Worm (Caenorhabditis elegans) whole organism, L4 larva: ENCODE measurements around the gene T22F3.2.

Experiments
- F44E2.7 ChIP-seq: fragments of 200-800 bp; sonication (Bioruptor generic); IDR thresholded peaks from 2 replicates; pipeline ENCODE4 v2.1.2; 2022; ENCODE audit warnings: missing genetic modification characterization, missing compliant biosample characterization
- T20F7.1 ChIP-seq: fragments of 200-800 bp; sonication (Bioruptor generic); optimal IDR thresholded peaks from 2 replicates; lab custom pipeline; 2018; ENCODE audit warnings: mild to moderate bottlenecking, missing genetic modification characterization, missing compliant biosample characterization
- T26A8.4 ChIP-seq: fragments of 200-800 bp; sonication (Bioruptor generic); IDR thresholded peaks from 2 replicates; pipeline ENCODE4 v1.3.6; 2022; ENCODE audit warnings: missing genetic modification characterization, missing compliant biosample characterization
- ZK546.5 ChIP-seq, 2 experiments: sonication (generic microtip); optimal IDR thresholded peaks; 2 replicates each; lab custom pipeline; 2017; ENCODE audit warnings: missing biosample characterization in 2 of 2, missing genetic modification characterization in 2 of 2
- ama-1 ChIP-seq: fragments of 150-350 bp; optimal IDR thresholded peaks from 2 replicates; lab custom pipeline; 2014; ENCODE audit warnings: inconsistent platforms, mixed read lengths
- arid-1 ChIP-seq: fragments of 200-800 bp; sonication (Bioruptor generic); conservative IDR thresholded peaks from 2 replicates; pipeline ENCODE4 v1.3.6; 2022; ENCODE audit warnings: missing genetic modification reagents, missing genetic modification characterization, missing compliant biosample characterization
- attf-4 ChIP-seq: sonication (generic microtip); optimal IDR thresholded peaks from 3 replicates; lab custom pipeline; 2017; ENCODE audit warnings: missing biosample characterization, missing genetic modification characterization
- ceh-28 ChIP-seq: fragments of 150-350 bp; optimal IDR thresholded peaks from 2 replicates; lab custom pipeline; 2014; ENCODE audit warnings: missing biosample characterization, missing genetic modification reagents, missing genetic modification characterization
- ceh-32 ChIP-seq: sonication (generic microtip); optimal IDR thresholded peaks from 2 replicates; lab custom pipeline; 2016; ENCODE audit warnings: mild to moderate bottlenecking, missing genetic modification characterization, missing compliant biosample characterization; ENCODE audit not compliant: poor library complexity
- ceh-62 ChIP-seq: sonication (generic microtip); optimal IDR thresholded peaks from 2 replicates; lab custom pipeline; 2017; ENCODE audit warnings: missing biosample characterization, missing genetic modification characterization
- ces-1 ChIP-seq: fragments of 150-350 bp; sonication (generic microtip); optimal IDR thresholded peaks from 4 replicates; lab custom pipeline; 2014; ENCODE audit warnings: missing biosample characterization, missing genetic modification reagents, missing genetic modification characterization
- cey-2 ChIP-seq: sonication (generic microtip); optimal IDR thresholded peaks from 3 replicates; lab custom pipeline; 2017; ENCODE audit warnings: missing genetic modification characterization, mild to moderate bottlenecking, missing compliant biosample characterization, antibody characterized with exemption, borderline replicate concordance; ENCODE audit not compliant: insufficient read depth
- ctbp-1 ChIP-seq: fragments of 200-800 bp; sonication (Bioruptor generic); IDR thresholded peaks from 2 replicates; pipeline ENCODE4 v1.3.6; 2022; ENCODE audit warnings: missing genetic modification reagents, missing genetic modification characterization, missing compliant biosample characterization
- daf-16 ChIP-seq, 3 experiments: sonication (generic microtip); optimal IDR thresholded peaks; 2 replicates each; lab custom pipeline; 2016 to 2017; ENCODE audit warnings: missing genetic modification characterization in 3 of 3, missing genetic modification reagents in 3 of 3, mild to moderate bottlenecking in 2 of 3, missing compliant biosample characterization in 2 of 3, missing biosample characterization in 1 of 3, moderate library complexity in 1 of 3
- dmd-9 ChIP-seq: fragments of 200-800 bp; sonication (Bioruptor generic); IDR thresholded peaks from 2 replicates; pipeline ENCODE4 v1.3.6; 2022; ENCODE audit warnings: missing genetic modification reagents, missing genetic modification characterization, missing compliant biosample characterization
- duxl-1 ChIP-seq: sonication (generic microtip); optimal IDR thresholded peaks from 2 replicates; lab custom pipeline; 2016; ENCODE audit warnings: mild to moderate bottlenecking, missing genetic modification characterization, moderate library complexity, missing compliant biosample characterization; ENCODE audit not compliant: poor library complexity
- egl-27 ChIP-seq: sonication (generic microtip); optimal IDR thresholded peaks from 3 replicates; lab custom pipeline; 2017; ENCODE audit warnings: missing biosample characterization, missing genetic modification reagents, missing genetic modification characterization
- fkh-10 ChIP-seq: fragments of 150-350 bp; optimal IDR thresholded peaks from 2 replicates; lab custom pipeline; 2014; ENCODE audit warnings: missing biosample characterization, missing genetic modification reagents, missing genetic modification characterization
- fos-1 ChIP-seq: fragments of 150-350 bp; optimal IDR thresholded peaks from 2 replicates; lab custom pipeline; 2014; ENCODE audit warnings: missing biosample characterization, missing genetic modification characterization
- hif-1 ChIP-seq, 2 experiments: sonication (generic microtip); optimal IDR thresholded peaks; 2 replicates each; lab custom pipeline; 2016 to 2017; ENCODE audit warnings: missing compliant biosample characterization in 2 of 2, missing genetic modification characterization in 2 of 2, missing genetic modification reagents in 2 of 2, missing genotype in 2 of 2, mild to moderate bottlenecking in 1 of 2
- hlh-30 ChIP-seq: sonication (generic microtip); optimal IDR thresholded peaks from 2 replicates; lab custom pipeline; 2017; ENCODE audit warnings: antibody characterized with exemption, mild to moderate bottlenecking, missing genetic modification characterization, missing compliant biosample characterization; ENCODE audit not compliant: insufficient read depth
- hmg-1.1 ChIP-seq: fragments of 200-800 bp; sonication (Bioruptor generic); IDR thresholded peaks from 2 replicates; pipeline ENCODE4 v1.3.6; 2022; ENCODE audit warnings: missing genetic modification reagents, missing genetic modification characterization, missing compliant biosample characterization
- jun-1 ChIP-seq: fragments of 150-350 bp; optimal IDR thresholded peaks from 2 replicates; lab custom pipeline; 2014; ENCODE audit warnings: missing biosample characterization, missing genetic modification reagents, missing genetic modification characterization
- mdl-1 ChIP-seq, 2 experiments: fragments of 150-350 bp in 1 of 2; sonication (generic microtip) in 1 of 2; optimal IDR thresholded peaks; 2 replicates each; lab custom pipeline; 2014 to 2017; ENCODE audit warnings: missing biosample characterization in 2 of 2, missing genetic modification characterization in 2 of 2
- mdt-29 ChIP-seq: fragments of 200-800 bp; sonication (Bioruptor generic); IDR thresholded peaks from 2 replicates; pipeline ENCODE4 v1.3.6; 2022; ENCODE audit warnings: missing genetic modification reagents, missing genetic modification characterization, missing compliant biosample characterization
- mep-1 ChIP-seq: fragments of 150-350 bp; sonication (generic microtip); optimal IDR thresholded peaks from 3 replicates; lab custom pipeline; 2014; ENCODE audit warnings: missing biosample characterization, missing genetic modification characterization
- mxl-3 ChIP-seq: fragments of 200-800 bp; sonication (Bioruptor generic); optimal IDR thresholded peaks from 2 replicates; lab custom pipeline; 2018; ENCODE audit warnings: mild to moderate bottlenecking, missing genetic modification characterization, missing compliant biosample characterization
- nhr-102 ChIP-seq: sonication (generic microtip); optimal IDR thresholded peaks from 2 replicates; lab custom pipeline; 2016; ENCODE audit warnings: mild to moderate bottlenecking, missing genetic modification characterization, moderate library complexity, missing compliant biosample characterization
- nhr-11 ChIP-seq: fragments of 150-350 bp; optimal IDR thresholded peaks from 2 replicates; lab custom pipeline; 2014; ENCODE audit warnings: missing biosample characterization, missing genetic modification characterization
- nhr-111 ChIP-seq: fragments of 200-800 bp; sonication (Bioruptor generic); optimal IDR thresholded peaks from 2 replicates; lab custom pipeline; 2018; ENCODE audit warnings: mild to moderate bottlenecking, missing genetic modification characterization, missing compliant biosample characterization
- nhr-237 ChIP-seq: sonication (generic microtip); optimal IDR thresholded peaks from 2 replicates; lab custom pipeline; 2017; ENCODE audit warnings: missing biosample characterization, missing genetic modification characterization
- nhr-28 ChIP-seq: fragments of 150-350 bp; optimal IDR thresholded peaks from 2 replicates; lab custom pipeline; 2014; ENCODE audit warnings: missing biosample characterization, missing genetic modification characterization
- nhr-77 ChIP-seq: fragments of 150-350 bp; optimal IDR thresholded peaks from 2 replicates; lab custom pipeline; 2014; ENCODE audit warnings: missing biosample characterization, missing genetic modification characterization
- php-3 ChIP-seq: fragments of 200-800 bp; sonication (Bioruptor generic); IDR thresholded peaks from 2 replicates; pipeline ENCODE4 v1.3.6; 2022; ENCODE audit warnings: missing genetic modification reagents, missing genetic modification characterization, missing compliant biosample characterization
- pqm-1 ChIP-seq: sonication (generic microtip); optimal IDR thresholded peaks from 2 replicates; lab custom pipeline; 2017; ENCODE audit warnings: missing biosample characterization, missing genetic modification characterization
- rbr-2 ChIP-seq: sonication (generic microtip); optimal IDR thresholded peaks from 2 replicates; lab custom pipeline; 2016; ENCODE audit warnings: missing genotype, missing genetic modification characterization, missing compliant biosample characterization
- set-16 ChIP-seq: fragments of 200-800 bp; sonication (Bioruptor generic); IDR thresholded peaks from 2 replicates; pipeline ENCODE4 v1.3.6; 2022; ENCODE audit warnings: missing genetic modification reagents, missing genetic modification characterization, missing compliant biosample characterization
- snpc-1.2 ChIP-seq: fragments of 200-800 bp; sonication (Bioruptor generic); IDR thresholded peaks from 2 replicates; pipeline ENCODE4 v1.3.6; 2022; ENCODE audit warnings: missing genetic modification reagents, missing genetic modification characterization, missing compliant biosample characterization
- snpc-4 ChIP-seq: fragments of 150-350 bp; optimal IDR thresholded peaks from 2 replicates; lab custom pipeline; 2014; ENCODE audit warnings: missing biosample characterization, missing genetic modification characterization
- tag-97 ChIP-seq: fragments of 200-800 bp; sonication (Bioruptor generic); IDR thresholded peaks from 2 replicates; pipeline ENCODE4 v1.3.6; 2022; ENCODE audit warnings: missing genetic modification characterization, missing compliant biosample characterization
- tra-1 ChIP-seq: fragments of 200-800 bp; sonication (Bioruptor generic); IDR thresholded peaks from 2 replicates; pipeline ENCODE4 v1.3.6; 2022; ENCODE audit warnings: missing genetic modification reagents, missing genetic modification characterization, missing compliant biosample characterization
- unc-130 ChIP-seq: sonication (generic microtip); optimal IDR thresholded peaks from 2 replicates; lab custom pipeline; 2016; ENCODE audit warnings: missing genetic modification reagents, missing genetic modification characterization, missing compliant biosample characterization
- zag-1 ChIP-seq: fragments of 150-350 bp; optimal IDR thresholded peaks from 2 replicates; lab custom pipeline; 2014; ENCODE audit warnings: missing biosample characterization, missing genetic modification characterization
- zip-11 ChIP-seq: fragments of 200-800 bp; sonication (Bioruptor generic); IDR thresholded peaks from 2 replicates; pipeline ENCODE4 v1.3.6; 2022; ENCODE audit warnings: missing genetic modification characterization, missing compliant biosample characterization
- zip-2 ChIP-seq: fragments of 150-350 bp; optimal IDR thresholded peaks from 2 replicates; lab custom pipeline; 2014; ENCODE audit warnings: missing biosample characterization, missing genetic modification characterization
- ztf-11 ChIP-seq: fragments of 150-350 bp; optimal IDR thresholded peaks from 2 replicates; lab custom pipeline; 2014; ENCODE audit warnings: missing biosample characterization, missing genetic modification characterization

T22F3.2 gene

ce11 chrV:3632249-3633030, 46.0 kb downstream of the T22F3.2 start (continued):
- TF ChIP-seq mdl-1 (tag; optimal IDR thresholded peaks at IDR 0.05; lab: Kevin White, UChicago), result peak in 1 of 2 experiments; percentile 27
- TF ChIP-seq mxl-3 (GFP tag; lab: Kevin White, UChicago), result no peak
- no peak for TF ChIP-seq rbr-2
- peak; percentile 78 for TF ChIP-seq nhr-77 (tag; lab: Kevin White, UChicago)
- no peak for TF ChIP-seq ZK546.5 (tag; optimal IDR thresholded peaks at IDR 0.05; lab: Kevin White, UChicago)
- no peak for TF ChIP-seq daf-16 (GFP tag; optimal IDR thresholded peaks at IDR 0.05; lab: Kevin White, UChicago)
- TF ChIP-seq daf-16 (tag; optimal IDR thresholded peaks at IDR 0.05; lab: Kevin White, UChicago), result peak; percentile 96
- TF ChIP-seq nhr-11 (tag; lab: Kevin White, UChicago), result no peak
- no peak for TF ChIP-seq ctbp-1 (GFP tag; lab: Robert Waterston, UW)
- peak; percentile 47 for TF ChIP-seq mep-1 (tag; lab: Kevin White, UChicago)
- TF ChIP-seq jun-1 (tag; lab: Kevin White, UChicago), result no peak
- peak; percentile 74 for TF ChIP-seq nhr-102 (tag; lab: Kevin White, UChicago)
- no peak for TF ChIP-seq mdt-29 (GFP tag; lab: Robert Waterston, UW)
- TF ChIP-seq hif-1 (tag; optimal IDR thresholded peaks at IDR 0.05; lab: Kevin White, UChicago), result peak in 1 of 2 experiments; percentile 8
- no peak for TF ChIP-seq arid-1
- no peak for TF ChIP-seq unc-130 (GFP tag; lab: Kevin White, UChicago)
- TF ChIP-seq ces-1 (GFP tag; lab: Kevin White, UChicago), result no peak
- TF ChIP-seq tra-1 (GFP tag; lab: Robert Waterston, UW), result no peak
- peak; percentile 72; the same call in 1 of the 2 replicates for TF ChIP-seq php-3 (GFP tag; lab: Robert Waterston, UW)
- no peak for TF ChIP-seq fos-1 (tag; lab: Kevin White, UChicago)
- no peak for TF ChIP-seq ama-1 (lab: Kevin White, UChicago)
- TF ChIP-seq egl-27 (tag; lab: Kevin White, UChicago), result no peak
- no peak for TF ChIP-seq ceh-32
- TF ChIP-seq snpc-1.2, result no peak
- TF ChIP-seq pqm-1 (tag; lab: Kevin White, UChicago), result peak; percentile 31
- TF ChIP-seq fkh-10 (GFP tag; lab: Kevin White, UChicago), result no peak
- TF ChIP-seq ceh-28 (tag; lab: Kevin White, UChicago), result no peak
- no peak for TF ChIP-seq ztf-11
- peak; percentile 67 for TF ChIP-seq nhr-28 (tag; lab: Kevin White, UChicago)
- peak; percentile 68 for TF ChIP-seq hlh-30 (tag; lab: Kevin White, UChicago)
- TF ChIP-seq nhr-237, result no peak
- TF ChIP-seq duxl-1 (tag; lab: Kevin White, UChicago), result no peak

DNA sequence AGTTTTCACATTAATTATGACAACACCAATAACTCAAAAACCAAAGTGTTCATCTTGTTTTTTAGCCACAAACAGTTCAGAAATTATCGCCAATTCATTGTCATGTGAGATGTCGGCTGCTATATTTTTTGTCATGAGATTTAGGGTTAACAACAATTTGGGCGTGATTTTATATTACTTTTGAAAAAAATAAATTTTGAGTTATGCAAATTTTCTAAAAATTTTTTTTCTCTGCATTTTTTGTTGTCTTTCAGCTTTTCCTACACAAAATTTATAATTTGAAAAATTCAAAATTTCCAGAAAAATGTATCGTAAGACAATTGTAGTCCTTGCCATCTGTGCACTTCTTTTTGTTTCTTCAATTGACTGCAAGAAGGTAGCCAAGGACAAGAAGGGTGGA, 46.6 kb downstream of the T22F3.2 start, which contains the start of gene F59B1.2:
Gene F59B1.2 (plus strand): TSS at position 301 of the 400 bp plus-strand sequence.
- peak; percentile 4 for TF ChIP-seq T20F7.1
- TF ChIP-seq set-16 (GFP tag; lab: Robert Waterston, UW), result no peak
- TF ChIP-seq zip-2 (tag; lab: Kevin White, UChicago), result no peak
- TF ChIP-seq hlh-30 (tag; lab: Kevin White, UChicago), result peak; percentile 27

DNA sequence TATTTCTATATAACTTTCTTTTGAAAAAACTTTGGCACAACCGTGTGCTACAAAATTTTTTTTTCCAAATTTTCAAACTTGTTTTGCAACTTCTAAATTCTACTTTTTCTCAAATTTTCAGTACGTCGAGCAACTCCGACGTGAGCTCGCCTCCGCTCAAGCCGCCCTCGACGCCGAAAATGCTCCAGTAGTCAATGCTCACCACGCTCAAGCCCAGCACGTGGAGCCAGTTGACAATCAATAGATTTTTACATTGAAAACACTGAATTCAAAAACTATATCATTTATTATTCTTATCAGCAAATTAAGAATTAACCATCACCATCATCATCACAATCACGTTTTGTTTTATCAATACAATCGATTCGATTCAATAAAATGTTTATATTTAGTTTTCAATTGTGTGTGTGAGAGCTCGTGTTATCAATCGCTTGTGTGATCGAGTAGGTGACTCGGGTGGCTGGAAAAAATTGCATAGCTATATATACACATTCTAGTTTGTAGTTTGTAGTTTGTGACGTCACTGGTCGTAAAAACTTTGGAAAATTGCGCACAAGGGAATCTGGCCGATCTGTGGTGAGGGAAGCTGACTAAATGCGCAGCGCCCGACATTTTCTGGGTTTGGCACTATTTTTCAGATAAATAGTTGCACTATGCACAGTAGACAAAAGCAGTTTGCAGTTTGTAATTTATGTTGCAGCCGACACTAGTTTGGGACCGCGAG, 48.0 kb downstream of the T22F3.2 start:
- TF ChIP-seq F44E2.7 (GFP tag; lab: Robert Waterston, UW) (no peak), mep-1 (tag; lab: Kevin White, UChicago) (peak; percentile 70), cey-2 (tag; lab: Kevin White, UChicago) (no peak), zag-1 (no peak), hif-1 (tag; optimal IDR thresholded peaks at IDR 0.05; lab: Kevin White, UChicago) (peak in 1 of 2 experiments; percentile 62), attf-4 (tag; lab: Kevin White, UChicago) (no peak), zip-11 (no peak), tag-97 (GFP tag; lab: Robert Waterston, UW) (no peak), ceh-62 (tag; lab: Kevin White, UChicago) (no peak), hmg-1.1 (GFP tag; lab: Robert Waterston, UW) (0 out of 2 replicates have a peak, but pooled peaks have one; percentile 6), snpc-4 (tag; lab: Kevin White, UChicago) (no peak), nhr-111 (GFP tag; lab: Kevin White, UChicago) (no peak), dmd-9 (GFP tag; lab: Robert Waterston, UW) (no peak), nhr-77 (tag; lab: Kevin White, UChicago) (peak; percentile 72), T26A8.4 (GFP tag; lab: Robert Waterston, UW) (peak; percentile 73)
